Worm (Caenorhabditis elegans) whole organism, L1 larva: ENCODE results near the gene mfsd-13.2.
"Not testable (repeated sequence)": the region's sequence is repeated elsewhere in the genome, so short reads cannot be mapped to it uniquely, and the experiment has no call there.

ENCODE experiments used
- lin-13 ChIP-seq: fragments of 150-350 bp; optimal IDR thresholded peaks from 2 replicates; lab custom pipeline; 2014; ENCODE audit warnings: missing biosample characterization, missing genetic modification reagents, missing genetic modification characterization
- pqm-1 ChIP-seq: sonication (generic microtip); optimal IDR thresholded peaks from 3 replicates; lab custom pipeline; 2017; ENCODE audit warnings: missing biosample characterization, missing genetic modification characterization
- skn-1 ChIP-seq: fragments of 150-350 bp; optimal IDR thresholded peaks from 2 replicates; lab custom pipeline; 2014; ENCODE audit warnings: missing biosample characterization, missing genetic modification characterization
- sptf-1 ChIP-seq: fragments of 150-350 bp; optimal IDR thresholded peaks from 2 replicates; lab custom pipeline; 2014; ENCODE audit warnings: missing biosample characterization, missing genetic modification characterization
- unc-130 ChIP-seq: fragments of 150-350 bp; optimal IDR thresholded peaks from 2 replicates; lab custom pipeline; 2017; ENCODE audit warnings: missing biosample characterization, missing genetic modification characterization, inconsistent platforms
- ztf-11 ChIP-seq, 2 experiments: sonication (generic microtip); optimal IDR thresholded peaks; 2 replicates each; lab custom pipeline; 2016 to 2017; ENCODE audit warnings: missing genetic modification characterization in 2 of 2, missing biosample characterization in 1 of 2, missing compliant biosample characterization in 1 of 2

DNA sequence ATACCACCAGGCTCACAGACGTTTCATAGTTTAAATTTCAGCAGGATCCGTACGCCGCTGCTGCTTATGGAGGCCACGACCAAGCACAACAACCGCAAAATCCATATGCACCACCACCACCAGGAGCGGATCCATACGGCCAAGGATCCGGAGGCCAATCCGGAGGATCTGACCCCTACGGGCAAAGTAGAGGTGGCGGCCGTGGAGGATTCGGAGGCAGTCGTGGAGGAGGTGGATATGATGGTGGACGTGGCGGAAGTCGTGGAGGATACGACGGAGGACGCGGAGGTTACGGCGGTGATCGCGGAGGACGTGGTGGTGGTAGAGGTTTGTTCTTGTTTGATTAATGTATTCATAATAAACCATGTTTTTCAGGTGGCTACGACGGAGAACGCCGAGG lies 12.6 kb downstream of the mfsd-13.2 start:
- not testable (repeated sequence) for TF ChIP-seq skn-1 (tag; lab: Kevin White, UChicago); unc-130 (tag; lab: Kevin White, UChicago); ztf-11 (tag; optimal IDR thresholded peaks at IDR 0.05; lab: Kevin White, UChicago); sptf-1; pqm-1 (tag; lab: Kevin White, UChicago); lin-13 (GFP tag; lab: Kevin White, UChicago)
